Fruit fly (Drosophila melanogaster) Kc167 (cell line): ENCODE results near the gene CG12594.

Source experiments
- Myc ChIP-seq: fragments of >200 bp; optimal IDR thresholded peaks from 2 replicates; lab custom pipeline; 2017; ENCODE audit warnings: missing external identifiers
- Sin3A ChIP-seq: fragments of >200 bp; optimal IDR thresholded peaks from 2 replicates; lab custom pipeline; 2018; ENCODE audit warnings: missing external identifiers
- h ChIP-seq: fragments of >200 bp; optimal IDR thresholded peaks from 3 replicates; lab custom pipeline; 2018; ENCODE audit warnings: missing external identifiers
- insv ChIP-seq: fragments of >200 bp; optimal IDR thresholded peaks from 3 replicates; lab custom pipeline; 2018; ENCODE audit warnings: missing external identifiers
- psq ChIP-seq: fragments of >200 bp; optimal IDR thresholded peaks from 2 replicates; lab custom pipeline; 2017; ENCODE audit warnings: missing external identifiers
- ttk ChIP-seq: sonication (Bioruptor generic); optimal IDR thresholded peaks from 2 replicates; lab custom pipeline; 2017; ENCODE audit warnings: missing external identifiers

Gene CG12594

DNA sequence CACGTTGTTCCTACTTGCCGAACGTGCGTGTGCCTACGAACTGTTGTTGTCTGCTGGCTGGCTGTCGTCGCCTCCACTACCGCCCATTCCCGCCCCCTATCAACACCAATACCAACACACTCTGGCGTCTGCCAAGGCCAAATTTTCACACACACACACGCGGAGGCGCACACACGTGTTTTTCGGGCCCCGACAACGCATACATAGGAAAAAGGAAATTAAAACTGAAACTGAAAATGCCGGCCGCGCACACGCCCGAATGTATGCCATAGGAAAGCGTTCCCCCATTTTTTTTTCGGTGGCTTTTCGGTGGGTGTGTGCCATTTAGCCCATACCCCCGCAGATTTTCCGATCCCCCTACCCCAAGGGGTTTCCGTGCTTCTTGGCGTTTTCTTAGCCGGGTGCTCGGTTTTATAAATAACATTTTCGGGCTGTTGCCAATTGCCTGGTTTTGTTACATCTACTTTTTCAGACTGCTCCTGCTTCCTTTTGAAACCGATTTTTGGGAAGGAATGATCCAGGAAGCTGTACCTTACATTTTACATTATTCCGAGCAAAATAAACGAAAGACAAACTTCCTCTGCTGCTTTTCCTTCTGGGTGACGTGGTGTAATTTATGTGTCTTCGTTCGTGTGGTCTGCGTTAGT is 50.8 kb downstream of the CG12594 start:
- no peak for TF ChIP-seq h
- no peak for TF ChIP-seq Myc (lab: Kevin White, UChicago)
- no peak for TF ChIP-seq psq (lab: Kevin White, UChicago)
- no peak for TF ChIP-seq Sin3A (lab: Kevin White, UChicago)
- no peak for TF ChIP-seq insv (lab: Kevin White, UChicago)
- TF ChIP-seq ttk = no peak

DNA sequence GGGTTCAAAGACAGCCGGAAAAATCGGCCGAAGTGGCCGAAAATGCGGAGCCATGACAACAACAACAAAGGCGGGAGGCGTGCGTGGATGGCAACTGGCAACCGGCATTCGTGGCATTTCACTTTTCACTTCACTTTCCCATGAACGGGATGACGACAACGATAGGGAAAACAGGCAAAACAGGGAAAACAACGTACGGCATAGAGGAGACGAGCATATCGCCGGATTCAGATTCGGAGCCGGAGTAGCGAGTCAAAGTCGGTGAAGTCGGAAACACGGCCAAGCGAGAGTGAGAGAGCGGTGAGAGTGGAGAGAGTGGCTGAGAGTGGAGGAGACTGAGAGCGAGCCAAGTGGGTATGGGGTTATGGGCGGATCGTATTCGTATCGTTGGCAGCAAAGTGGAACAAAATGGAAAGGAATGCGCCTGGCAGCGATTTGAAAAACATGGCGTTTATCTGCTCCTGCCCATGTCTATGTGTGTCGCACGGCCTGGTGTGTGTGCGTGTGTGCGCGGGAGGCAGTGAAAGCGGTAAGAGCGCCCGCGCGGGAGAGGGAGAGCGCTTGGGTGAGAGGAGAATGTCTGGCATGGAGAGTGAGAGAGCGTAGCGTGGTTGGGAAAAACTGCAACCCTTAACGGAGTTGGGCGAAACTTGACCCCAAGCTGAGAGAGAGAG is 51.9 kb downstream of the CG12594 start:
- no peak for TF ChIP-seq h
- TF ChIP-seq Sin3A (lab: Kevin White, UChicago) = no peak
- TF ChIP-seq ttk = no peak
- TF ChIP-seq insv (lab: Kevin White, UChicago) = no peak
- no peak for TF ChIP-seq psq (lab: Kevin White, UChicago)
- no peak for TF ChIP-seq Myc (lab: Kevin White, UChicago)

DNA sequence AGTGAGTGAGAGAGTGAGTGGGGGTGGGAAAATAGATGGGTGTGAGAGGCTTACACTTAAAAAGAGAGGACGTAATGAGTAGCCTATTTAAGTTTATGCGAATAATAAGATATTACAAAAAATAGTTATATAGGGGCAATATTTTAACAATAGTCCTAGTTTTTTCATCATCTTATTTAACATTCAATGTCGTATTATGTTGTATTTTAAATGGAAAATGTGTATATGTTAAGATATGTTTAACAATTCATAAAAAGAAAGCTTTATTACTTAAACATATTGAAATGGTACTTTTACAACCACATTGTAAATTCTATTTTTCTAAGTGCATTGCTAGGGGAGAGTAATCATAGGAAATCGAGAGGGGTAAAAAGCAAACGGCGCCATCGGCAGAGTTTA is 52.5 kb downstream of the CG12594 start:
- TF ChIP-seq psq (lab: Kevin White, UChicago) (no peak), insv (lab: Kevin White, UChicago) (no peak), ttk (no peak), Sin3A (lab: Kevin White, UChicago) (no peak), h (no peak), Myc (lab: Kevin White, UChicago) (no peak)

DNA sequence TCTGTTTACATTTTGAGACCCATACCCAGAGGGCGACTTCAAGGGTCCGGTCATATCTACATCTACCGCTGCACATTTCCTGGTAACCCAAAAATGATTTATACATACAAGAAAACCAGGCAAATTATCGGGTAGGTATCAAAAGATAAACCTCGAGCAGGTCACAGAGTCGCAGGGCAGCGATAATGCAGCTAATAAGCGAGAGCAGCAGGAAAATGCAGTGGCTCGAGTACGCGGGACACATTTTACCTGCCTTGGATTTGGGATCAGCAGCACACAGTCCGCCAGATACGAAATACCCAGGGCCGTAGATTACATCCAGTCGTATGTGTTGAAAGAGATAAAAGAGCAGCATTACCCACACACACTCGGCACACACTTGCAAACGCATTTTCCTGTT is 53.7 kb downstream of the CG12594 start:
- TF ChIP-seq insv (lab: Kevin White, UChicago) (no peak), ttk (no peak), Sin3A (lab: Kevin White, UChicago) (no peak), psq (lab: Kevin White, UChicago) (no peak), h (no peak), Myc (lab: Kevin White, UChicago) (no peak)

DNA sequence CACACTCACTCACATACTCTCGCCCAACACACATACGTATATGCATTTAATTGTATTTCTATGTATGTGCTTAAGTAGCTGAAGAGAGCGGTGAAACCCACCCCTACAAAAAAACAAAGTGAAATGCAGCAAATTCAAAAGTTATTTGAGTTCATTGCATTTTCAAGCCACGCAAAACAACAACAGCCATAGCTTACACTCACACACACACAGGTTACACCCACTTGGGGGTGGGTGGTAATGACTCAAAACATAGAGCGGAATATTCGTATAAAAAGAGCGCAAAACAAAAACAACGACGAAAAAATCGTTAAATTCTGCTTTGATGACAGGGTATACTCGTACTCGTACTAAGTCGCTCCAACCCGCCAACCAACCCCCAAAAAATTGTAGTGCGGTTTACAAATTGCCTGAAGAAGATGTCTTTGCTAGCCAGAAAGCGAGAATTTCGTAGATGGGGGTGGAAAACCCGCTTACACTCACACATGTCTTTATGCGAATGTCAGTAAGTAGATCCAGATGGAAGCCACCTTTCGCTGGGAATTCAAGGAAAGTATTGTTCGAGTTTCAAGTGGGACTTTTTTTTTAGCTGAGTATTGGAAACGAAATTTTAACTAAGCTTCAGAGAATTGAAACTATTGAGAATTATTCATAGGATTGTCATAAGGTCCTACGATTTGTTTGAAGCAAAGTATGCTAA is 54.7 kb downstream of the CG12594 start:
- TF ChIP-seq Myc (lab: Kevin White, UChicago) = no peak
- TF ChIP-seq h = no peak
- TF ChIP-seq psq (lab: Kevin White, UChicago) = no peak
- no peak for TF ChIP-seq Sin3A (lab: Kevin White, UChicago)
- no peak for TF ChIP-seq ttk
- TF ChIP-seq insv (lab: Kevin White, UChicago) = no peak

DNA sequence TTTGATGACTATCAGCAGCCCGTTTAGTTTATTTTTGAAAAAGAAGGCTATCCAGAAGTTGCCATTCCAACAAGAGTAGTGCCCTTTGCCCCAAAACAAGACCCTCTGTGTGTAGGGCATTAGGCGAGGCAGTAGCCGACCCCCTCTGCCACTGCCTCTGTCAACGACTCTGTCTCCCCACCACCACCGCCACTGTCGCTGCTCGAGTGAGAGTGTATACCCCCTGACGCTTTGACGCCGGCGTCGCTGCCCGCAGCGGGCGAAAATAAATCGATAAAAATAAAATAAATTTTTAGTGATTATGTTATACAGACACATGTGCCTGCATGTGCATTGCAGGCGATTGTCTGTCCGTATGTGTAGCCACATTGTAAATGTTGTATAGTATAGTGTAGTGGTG is 55.5 kb downstream of the CG12594 start:
- no peak for TF ChIP-seq insv (lab: Kevin White, UChicago)
- no peak for TF ChIP-seq psq (lab: Kevin White, UChicago)
- no peak for TF ChIP-seq h
- no peak for TF ChIP-seq Sin3A (lab: Kevin White, UChicago)
- TF ChIP-seq Myc (lab: Kevin White, UChicago) = no peak
- TF ChIP-seq ttk = no peak

DNA sequence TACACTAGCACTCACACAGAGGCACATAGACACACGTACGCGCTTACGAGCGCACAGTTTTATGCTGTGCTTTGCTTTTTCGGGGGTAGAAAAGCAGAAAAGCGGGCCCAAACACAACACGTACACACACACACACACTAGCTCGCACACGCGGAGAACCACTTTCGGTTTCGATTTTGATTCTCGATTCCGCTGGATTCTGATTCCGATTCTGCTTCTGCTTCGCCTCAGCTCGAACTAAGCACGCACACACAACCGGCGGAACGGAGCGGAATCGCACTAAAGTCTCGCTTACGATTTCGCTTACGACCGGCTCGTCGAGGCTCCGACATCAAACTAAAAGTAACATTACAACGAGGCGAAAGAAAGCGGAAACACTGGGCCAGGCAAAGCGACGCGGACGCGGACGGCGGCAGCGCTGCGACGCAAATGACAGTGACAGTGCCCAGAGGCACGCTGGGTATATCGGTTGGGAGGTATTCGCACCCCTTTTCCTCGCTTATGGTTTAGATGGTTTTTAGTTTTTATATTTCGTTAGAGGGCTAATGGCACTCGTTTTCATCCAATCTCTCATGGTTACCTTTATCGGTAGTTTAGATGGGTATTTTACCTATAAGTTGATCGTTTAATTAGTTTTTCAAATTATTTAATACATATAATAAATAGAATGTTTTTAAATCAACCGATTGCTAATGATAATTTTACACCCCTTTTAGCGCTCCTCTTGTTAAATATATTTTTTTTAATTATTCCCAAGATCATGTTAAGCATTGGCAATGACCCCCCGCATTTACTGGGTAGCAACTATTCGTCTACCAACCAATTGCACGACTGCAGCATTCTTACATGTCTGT is 56.7 kb downstream of the CG12594 start:
- TF ChIP-seq Sin3A (lab: Kevin White, UChicago) (no peak), h (no peak), insv (lab: Kevin White, UChicago) (no peak), Myc (lab: Kevin White, UChicago) (no peak), ttk (no peak), psq (lab: Kevin White, UChicago) (no peak)

DNA sequence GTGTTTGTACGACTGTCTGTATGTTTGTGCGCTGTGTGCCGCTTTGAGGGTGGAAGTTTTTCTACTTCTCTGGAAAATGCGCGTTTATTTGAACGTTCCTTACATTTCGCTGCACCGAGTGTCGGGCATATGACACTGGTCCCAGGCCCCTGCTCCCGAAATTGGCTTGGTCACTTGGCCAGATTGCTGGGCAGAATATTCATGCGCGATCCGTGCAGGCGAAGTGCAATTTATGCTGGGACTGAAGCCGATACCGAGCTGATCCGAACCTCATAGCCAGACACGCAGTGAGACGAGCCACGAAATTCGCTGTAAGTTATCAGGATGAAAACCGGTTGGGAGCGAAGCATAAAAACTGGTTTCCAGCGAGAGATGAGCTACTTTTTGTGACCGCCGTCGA is 57.3 kb downstream of the CG12594 start:
- TF ChIP-seq ttk = no peak
- TF ChIP-seq insv (lab: Kevin White, UChicago) = no peak
- no peak for TF ChIP-seq h
- TF ChIP-seq psq (lab: Kevin White, UChicago) = no peak
- TF ChIP-seq Sin3A (lab: Kevin White, UChicago) = no peak
- no peak for TF ChIP-seq Myc (lab: Kevin White, UChicago)

DNA sequence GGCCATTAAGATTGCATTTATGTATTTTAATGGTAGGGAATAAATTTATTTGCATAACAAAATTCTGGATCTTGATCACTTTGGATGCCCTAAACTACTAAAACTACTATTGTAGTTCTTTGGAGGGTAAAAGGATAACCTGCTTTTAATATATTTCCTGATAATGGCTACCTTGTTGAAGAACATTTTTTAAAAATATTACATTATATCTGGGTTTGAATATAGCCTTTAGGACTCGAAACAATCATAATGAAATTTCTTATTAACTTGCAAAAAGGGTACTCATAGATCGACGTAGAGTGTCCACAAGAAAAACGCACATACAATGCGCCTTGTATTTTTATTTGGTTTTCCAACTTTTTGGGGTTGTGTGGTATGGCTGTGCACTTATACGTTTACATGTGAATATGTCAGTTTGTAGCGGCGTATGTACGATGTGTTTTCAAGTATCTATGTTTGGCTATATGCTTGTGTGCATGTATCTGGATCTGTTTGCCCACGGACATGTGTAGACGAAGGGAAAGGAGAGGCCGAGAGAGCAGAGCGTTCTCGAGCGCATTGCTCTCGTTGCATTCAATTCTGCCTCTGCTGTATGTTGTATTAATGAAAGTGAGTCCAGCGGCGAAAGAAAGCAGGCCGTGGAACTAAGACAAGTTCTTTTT is 58.0 kb downstream of the CG12594 start:
- TF ChIP-seq Myc (lab: Kevin White, UChicago) = no peak
- no peak for TF ChIP-seq psq (lab: Kevin White, UChicago)
- no peak for TF ChIP-seq h
- no peak for TF ChIP-seq Sin3A (lab: Kevin White, UChicago)
- TF ChIP-seq ttk = no peak
- TF ChIP-seq insv (lab: Kevin White, UChicago) = no peak

DNA sequence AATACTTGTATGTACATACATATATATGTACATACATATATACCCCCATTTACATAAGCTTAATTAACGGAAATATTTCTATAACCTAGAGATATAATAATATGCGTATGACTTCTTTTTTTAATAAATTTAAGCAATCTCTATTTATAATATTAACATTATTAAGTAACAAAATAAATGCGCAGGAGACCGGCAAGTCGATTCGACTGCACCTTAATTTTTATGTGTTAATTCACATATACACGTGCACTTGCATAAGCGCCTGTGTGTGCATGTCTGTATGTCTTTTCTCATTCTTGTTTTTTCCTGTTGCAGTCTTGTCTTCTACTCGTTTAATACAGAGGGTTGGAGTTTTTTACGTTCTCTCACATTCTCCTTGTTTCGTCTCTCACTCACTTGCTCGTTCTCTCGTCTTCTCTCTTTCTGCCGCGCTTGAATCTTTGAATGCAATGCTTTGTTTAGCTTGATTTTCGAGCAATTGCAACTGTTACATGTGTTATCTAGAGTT is 58.7 kb downstream of the CG12594 start:
- no peak for TF ChIP-seq Myc (lab: Kevin White, UChicago)
- no peak for TF ChIP-seq Sin3A (lab: Kevin White, UChicago)
- TF ChIP-seq psq (lab: Kevin White, UChicago) = no peak
- no peak for TF ChIP-seq insv (lab: Kevin White, UChicago)
- TF ChIP-seq h = no peak
- no peak for TF ChIP-seq ttk
